Fruit fly (Drosophila melanogaster): ENCODE measurements around the gene CG3246.

Gene CG3246

DNA sequence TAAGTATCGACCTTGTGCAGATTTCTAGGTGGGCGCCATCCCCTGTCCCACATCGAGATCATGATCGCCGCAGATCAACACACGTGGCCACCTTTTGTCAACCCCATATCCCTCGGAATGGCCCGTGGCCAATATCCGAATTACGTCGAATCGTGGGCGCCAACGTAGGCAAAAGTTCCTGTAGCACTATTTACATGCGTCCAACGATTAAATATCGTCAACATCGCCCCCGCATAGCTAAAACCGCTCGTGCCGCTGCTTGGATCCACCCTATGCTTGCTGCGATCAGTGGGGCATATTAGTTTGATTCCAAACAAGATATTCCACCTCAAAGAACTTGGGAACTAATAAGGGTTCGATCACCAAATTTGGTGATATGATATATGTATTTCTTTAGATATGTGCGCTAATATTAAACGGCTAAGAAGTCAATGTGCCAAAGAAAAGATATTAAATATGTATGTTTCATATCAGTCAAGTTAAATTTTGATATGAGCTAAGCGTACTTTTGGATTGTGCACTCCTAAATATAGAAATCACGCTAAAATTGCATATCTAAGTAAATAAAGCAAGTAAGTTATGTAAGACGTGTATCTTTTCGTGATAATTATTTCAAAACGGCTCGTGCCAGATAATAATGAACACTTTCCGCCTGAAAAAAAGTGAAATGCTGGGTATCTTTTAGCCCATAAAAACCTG is 15.5 kb upstream of the CG3246 start (continued):
- TF ChIP-seq CG16815 (GFP tag; optimal IDR thresholded peaks at IDR 0.05) (peak; percentile 44), Nf-YA (GFP tag; IDR thresholded peaks at IDR 0.05) (no peak), yki (optimal IDR thresholded peaks at IDR 0.05) (no peak), HmgD (GFP tag; optimal IDR thresholded peaks at IDR 0.05) (no peak), CG18619 (GFP tag; optimal IDR thresholded peaks at IDR 0.05) (peak; percentile 68), CG13624 (GFP tag; optimal IDR thresholded peaks at IDR 0.05) (peak; percentile 36), CG17186 (GFP tag; optimal IDR thresholded peaks at IDR 0.05) (no peak), phol (tag; optimal IDR thresholded peaks at IDR 0.05) (peak; percentile 21), CG4328 (GFP tag; optimal IDR thresholded peaks at IDR 0.05) (no peak), CG6254 (GFP tag; optimal IDR thresholded peaks at IDR 0.05) (no peak), ttk (GFP tag; IDR thresholded peaks at IDR 0.05) (no peak), HLH3B (GFP tag; IDR thresholded peaks at IDR 0.05) (no peak; the same call in 1 of the 2 replicates), pb (GFP tag; optimal IDR thresholded peaks at IDR 0.05) (peak; percentile 14), CG18599 (GFP tag; optimal IDR thresholded peaks at IDR 0.05) (peak; percentile 15), zen (tag; optimal IDR thresholded peaks at IDR 0.05) (no peak), CG2116 (GFP tag; optimal IDR thresholded peaks at IDR 0.05) (no peak), Max (GFP tag; optimal IDR thresholded peaks at IDR 0.05) (peak; percentile 7), CG10267 (tag; optimal IDR thresholded peaks at IDR 0.05) (peak; percentile 10), maf-S (GFP tag; optimal IDR thresholded peaks at IDR 0.05) (peak; percentile 47), CG8089 (GFP tag; optimal IDR thresholded peaks at IDR 0.05) (no peak), CG32772 (GFP tag; IDR thresholded peaks at IDR 0.05) (no peak), CG15696 (tag; optimal IDR thresholded peaks at IDR 0.05) (no peak), Lhr (GFP tag; optimal IDR thresholded peaks at IDR 0.05) (no peak), ap (GFP tag; IDR thresholded peaks at IDR 0.05) (no peak), CG8281 (tag; optimal IDR thresholded peaks at IDR 0.05) (no peak), trem (tag; optimal IDR thresholded peaks at IDR 0.05) (no peak), pzg (GFP tag; optimal IDR thresholded peaks at IDR 0.05) (no peak), gt (GFP tag; IDR thresholded peaks at IDR 0.05) (no peak), CG15269 (tag; optimal IDR thresholded peaks at IDR 0.05) (peak; percentile 22), ac (GFP tag; optimal IDR thresholded peaks at IDR 0.05) (no peak), Adf1 (GFP tag; IDR thresholded peaks at IDR 0.05) (no peak), GATAe (GFP tag; conservative IDR thresholded peaks at IDR 0.05) (no peak), unc-4 (GFP tag; IDR thresholded peaks at IDR 0.05; ENCODE audit: partially characterized antibody) (no peak), run (tag; optimal IDR thresholded peaks at IDR 0.05) (no peak), CG11398 (GFP tag; optimal IDR thresholded peaks at IDR 0.05) (no peak), CG10147 (GFP tag; optimal IDR thresholded peaks at IDR 0.05) (peak; percentile 32), Abd-B (GFP tag; optimal IDR thresholded peaks at IDR 0.05) (peak; percentile 15), CG10979 (tag; optimal IDR thresholded peaks at IDR 0.05) (peak; percentile 2), CG8478 (optimal IDR thresholded peaks at IDR 0.05) (no peak), her (GFP tag; optimal IDR thresholded peaks at IDR 0.05) (peak; percentile 5), CG33213 (GFP tag; optimal IDR thresholded peaks at IDR 0.05) (no peak), CG7987 (GFP tag; optimal IDR thresholded peaks at IDR 0.05) (no peak), pfk (GFP tag; optimal IDR thresholded peaks at IDR 0.05) (no peak), Ptx1 (GFP tag; IDR thresholded peaks at IDR 0.05) (peak; percentile 45), kay (GFP tag; optimal IDR thresholded peaks at IDR 0.05) (no peak), Xrp1 (GFP tag; IDR thresholded peaks at IDR 0.05) (0 out of 2 replicates have a peak, but pooled peaks have one; percentile 20), Optix (GFP tag; IDR thresholded peaks at IDR 0.05) (no peak), stwl (tag; optimal IDR thresholded peaks at IDR 0.05) (no peak), ase (GFP tag; IDR thresholded peaks at IDR 0.05) (0 out of 3 replicates have a peak, but pooled peaks have one; percentile 22), amos (GFP tag; IDR thresholded peaks at IDR 0.05; ENCODE audit: partially characterized antibody) (no peak), sens (GFP tag) (peak; percentile 87)
